Fruit fly (Drosophila melanogaster): ENCODE data around the gene tkv.

The tkv gene

dm6 chr2L:5232967-5233909, 37.9 kb downstream of the tkv start (continued):
- TF ChIP-seq CG3065 (GFP tag; optimal IDR thresholded peaks at IDR 0.05) = no peak
- peak; percentile 38 for TF ChIP-seq cg (GFP tag; optimal IDR thresholded peaks at IDR 0.05)
- no peak for TF ChIP-seq prd (optimal IDR thresholded peaks at IDR 0.05)
- TF ChIP-seq prd (GFP tag; IDR thresholded peaks at IDR 0.05) = no peak
- TF ChIP-seq sqz (GFP tag; optimal IDR thresholded peaks at IDR 0.05) = no peak
- TF ChIP-seq seq (GFP tag; IDR thresholded peaks at IDR 0.05) = 0 out of 2 replicates have a peak, but pooled peaks have one; percentile 12
- TF ChIP-seq zen2 (GFP tag; IDR thresholded peaks at IDR 0.05; ENCODE audit: partially characterized antibody) = no peak
- TF ChIP-seq Tbp (GFP tag; optimal IDR thresholded peaks at IDR 0.05) = no peak
- TF ChIP-seq CTCF (GFP tag; optimal IDR thresholded peaks at IDR 0.05) = no peak
- TF ChIP-seq CG8290 (GFP tag; optimal IDR thresholded peaks at IDR 0.05) = no peak
- TF ChIP-seq CG8290 (tag; optimal IDR thresholded peaks at IDR 0.05) = peak in 1 of 2 experiments; percentile 59
- TF ChIP-seq bcd (GFP tag; optimal IDR thresholded peaks at IDR 0.05) = no peak
- no peak for TF ChIP-seq YL-1 (GFP tag; optimal IDR thresholded peaks at IDR 0.05)
- no peak for TF ChIP-seq ftz-f1 (GFP tag; optimal IDR thresholded peaks at IDR 0.05)
- no peak for TF ChIP-seq gce (GFP tag; IDR thresholded peaks at IDR 0.05)
- 0 out of 2 replicates have a peak, but pooled peaks have one; percentile 5 for TF ChIP-seq H2.0 (GFP tag; IDR thresholded peaks at IDR 0.05)
- TF ChIP-seq NfI (GFP tag; optimal IDR thresholded peaks at IDR 0.05) = no peak
- no peak for TF ChIP-seq Atf3 (GFP tag; optimal IDR thresholded peaks at IDR 0.05)
- TF ChIP-seq croc (GFP tag; conservative IDR thresholded peaks at IDR 0.05) = no peak
- TF ChIP-seq Lpt (GFP tag; optimal IDR thresholded peaks at IDR 0.05) = no peak
- no peak for TF ChIP-seq grau (tag; optimal IDR thresholded peaks at IDR 0.05)
- no peak for TF ChIP-seq yki (optimal IDR thresholded peaks at IDR 0.05)
- TF ChIP-seq CG7987 (GFP tag; optimal IDR thresholded peaks at IDR 0.05) = peak; percentile 23
- no peak for TF ChIP-seq peb (GFP tag; IDR thresholded peaks at IDR 0.05)
- no peak for TF ChIP-seq Max (GFP tag; optimal IDR thresholded peaks at IDR 0.05)
- TF ChIP-seq Scr (GFP tag; IDR thresholded peaks at IDR 0.05; ENCODE audit: partially characterized antibody) = no peak
- TF ChIP-seq sens (GFP tag) = peak; percentile 33
- TF ChIP-seq sob (GFP tag; IDR thresholded peaks at IDR 0.05) = no peak
- TF ChIP-seq otp (GFP tag; IDR thresholded peaks at IDR 0.05) = no peak
- no peak for TF ChIP-seq br (optimal IDR thresholded peaks at IDR 0.05)
- peak; percentile 88 for TF ChIP-seq mirr (GFP tag; optimal IDR thresholded peaks at IDR 0.05)
- no peak for TF ChIP-seq Pdp1 (GFP tag; optimal IDR thresholded peaks at IDR 0.05)
- peak; percentile 92 for TF ChIP-seq exex (tag; optimal IDR thresholded peaks at IDR 0.05)
- TF ChIP-seq repo (GFP tag; optimal IDR thresholded peaks at IDR 0.05) = no peak
- peak; percentile 21 for TF ChIP-seq CG15601 (tag; optimal IDR thresholded peaks at IDR 0.05)
- TF ChIP-seq HmgD (GFP tag; optimal IDR thresholded peaks at IDR 0.05) = no peak
- no peak for TF ChIP-seq corto (GFP tag; optimal IDR thresholded peaks at IDR 0.05)
- TF ChIP-seq pros (GFP tag; optimal IDR thresholded peaks at IDR 0.05) = no peak
- no peak for TF ChIP-seq CG34422 (GFP tag; IDR thresholded peaks at IDR 0.05)
- TF ChIP-seq HmgZ (tag; optimal IDR thresholded peaks at IDR 0.05) = peak; percentile 48
- peak; percentile 93 for TF ChIP-seq CG10543 (GFP tag; optimal IDR thresholded peaks at IDR 0.05)
- TF ChIP-seq Hey (tag; optimal IDR thresholded peaks at IDR 0.05) = peak; percentile 82
- TF ChIP-seq CG3163 (GFP tag; optimal IDR thresholded peaks at IDR 0.05) = no peak
- TF ChIP-seq CG7745 (tag; optimal IDR thresholded peaks at IDR 0.05) = peak; percentile 31
- TF ChIP-seq HLH3B (GFP tag; IDR thresholded peaks at IDR 0.05) = no peak
- TF ChIP-seq Hsf (GFP tag; optimal IDR thresholded peaks at IDR 0.05) = no peak
- TF ChIP-seq Usf (GFP tag; optimal IDR thresholded peaks at IDR 0.05) = no peak
- no peak for TF ChIP-seq Nf-YC (tag; optimal IDR thresholded peaks at IDR 0.05)
- TF ChIP-seq Med (GFP tag) = peak; percentile 77
- no peak for TF ChIP-seq CG17361 (GFP tag; IDR thresholded peaks at IDR 0.05)
- TF ChIP-seq CG2116 (GFP tag; optimal IDR thresholded peaks at IDR 0.05) = no peak
- no peak for TF ChIP-seq Doc2 (GFP tag; IDR thresholded peaks at IDR 0.05)
